Worm (Caenorhabditis elegans) whole organism, late embryonic: ENCODE data around the gene srx-67.

Experiments used
- C08G9.2 ChIP-seq: sonication (generic microtip); optimal IDR thresholded peaks from 2 replicates; lab custom pipeline; 2016; ENCODE audit warnings: mild to moderate bottlenecking, missing genetic modification characterization, moderate library complexity, missing compliant biosample characterization
- C38D4.7 ChIP-seq: fragments of 200-800 bp; sonication (Bioruptor generic); optimal IDR thresholded peaks from 2 replicates; lab custom pipeline; 2018; ENCODE audit warnings: mild to moderate bottlenecking, missing genetic modification characterization, moderate library complexity, missing compliant biosample characterization
- K02D7.2 ChIP-seq: sonication (generic microtip); optimal IDR thresholded peaks from 2 replicates; lab custom pipeline; 2017; ENCODE audit warnings: mild to moderate bottlenecking, missing genetic modification characterization, missing compliant biosample characterization
- K09A11.1 ChIP-seq: sonication (generic microtip); optimal IDR thresholded peaks from 2 replicates; lab custom pipeline; 2017; ENCODE audit warnings: antibody characterized with exemption, mild to moderate bottlenecking, missing genetic modification characterization, missing compliant biosample characterization; ENCODE audit not compliant: insufficient read depth
- ama-1 ChIP-seq: fragments of 150-350 bp; optimal IDR thresholded peaks from 2 replicates; lab custom pipeline; 2014
- ceh-14 ChIP-seq: sonication (generic microtip); optimal IDR thresholded peaks from 2 replicates; lab custom pipeline; 2016; ENCODE audit warnings: missing genotype, missing genetic modification characterization, missing compliant biosample characterization
- ceh-2 ChIP-seq: sonication (generic microtip); optimal IDR thresholded peaks from 2 replicates; lab custom pipeline; 2016; ENCODE audit warnings: missing genotype, missing genetic modification characterization, missing compliant biosample characterization
- ceh-9 ChIP-seq: sonication (generic microtip); optimal IDR thresholded peaks from 2 replicates; lab custom pipeline; 2016; ENCODE audit warnings: mild to moderate bottlenecking, missing genetic modification characterization, inconsistent platforms, missing compliant biosample characterization
- che-1 ChIP-seq: sonication (generic microtip); optimal IDR thresholded peaks from 2 replicates; lab custom pipeline; 2016; ENCODE audit warnings: mild to moderate bottlenecking, missing genetic modification characterization, missing compliant biosample characterization
- dve-1 ChIP-seq: sonication (generic microtip); optimal IDR thresholded peaks from 2 replicates; lab custom pipeline; 2017; ENCODE audit warnings: antibody characterized with exemption, mild to moderate bottlenecking, missing genetic modification characterization, missing compliant biosample characterization
- hlh-15 ChIP-seq: sonication (generic microtip); optimal IDR thresholded peaks from 2 replicates; lab custom pipeline; 2016; ENCODE audit warnings: missing genetic modification characterization, missing compliant biosample characterization
- hlh-30 ChIP-seq: sonication (generic microtip); optimal IDR thresholded peaks from 2 replicates; lab custom pipeline; 2017; ENCODE audit warnings: antibody characterized with exemption, missing genetic modification characterization, missing compliant biosample characterization; ENCODE audit not compliant: insufficient read depth
- madf-2 ChIP-seq: sonication (generic microtip); optimal IDR thresholded peaks from 2 replicates; lab custom pipeline; 2017; ENCODE audit warnings: missing genetic modification characterization, missing compliant biosample characterization
- ttx-3 ChIP-seq: sonication (generic microtip); optimal IDR thresholded peaks from 2 replicates; lab custom pipeline; 2016; ENCODE audit warnings: missing genetic modification reagents, missing genetic modification characterization, missing compliant biosample characterization
- unc-3 ChIP-seq, 2 experiments: fragments of 200-800 bp in 1 of 2; sonication (Bioruptor generic) in 1 of 2; sonication (generic microtip) in 1 of 2; conservative IDR thresholded peaks in 1 of 2; optimal IDR thresholded peaks in 1 of 2; 2 replicates each; pipeline versions ENCODE4 v1.3.6 to Lab custom; 2016 to 2022; ENCODE audit warnings: missing compliant biosample characterization in 2 of 2, missing genetic modification characterization in 2 of 2, missing genetic modification reagents in 1 of 2
- zip-5 ChIP-seq: sonication (generic microtip); optimal IDR thresholded peaks from 2 replicates; lab custom pipeline; 2016; ENCODE audit warnings: missing genetic modification characterization, missing compliant biosample characterization
- ztf-16 ChIP-seq: sonication (generic microtip); optimal IDR thresholded peaks from 2 replicates; lab custom pipeline; 2017; ENCODE audit warnings: missing genetic modification characterization, missing compliant biosample characterization

Gene srx-67

ce11 chrV:3963715-3964114 is 47.1 kb downstream of the srx-67 start, which contains the start of gene cyp-34A7:
Gene cyp-34A7, minus strand, starts transcription at chrV:3963815.
- TF ChIP-seq K09A11.1 (no peak), che-1 (tag; lab: Kevin White, UChicago) (no peak), dve-1 (tag; lab: Kevin White, UChicago) (no peak), C38D4.7 (GFP tag; lab: Kevin White, UChicago) (no peak), ceh-14 (tag; lab: Kevin White, UChicago) (no peak), ttx-3 (no peak)

ce11 chrV:3967762-3968161 is 51.2 kb downstream of the srx-67 start, which contains the start of gene cyp-34A8:
Gene cyp-34A8, minus strand, starts transcription at chrV:3967823.
- TF ChIP-seq K02D7.2 (tag; lab: Kevin White, UChicago) (no peak), che-1 (tag; lab: Kevin White, UChicago) (no peak), ama-1 (lab: Kevin White, UChicago) (no peak), madf-2 (tag; lab: Kevin White, UChicago) (no peak), zip-5 (no peak), hlh-30 (tag; lab: Kevin White, UChicago) (no peak), hlh-15 (tag; lab: Kevin White, UChicago) (no peak), ztf-16 (tag; lab: Kevin White, UChicago) (no peak), ttx-3 (no peak), C08G9.2 (tag; lab: Kevin White, UChicago) (no peak), ceh-9 (tag; lab: Kevin White, UChicago) (no peak), ceh-2 (tag; lab: Kevin White, UChicago) (no peak), unc-3 (GFP tag; conservative IDR thresholded peaks at IDR 0.05; lab: Robert Waterston, UW) (no peak), unc-3 (tag; optimal IDR thresholded peaks at IDR 0.05; lab: Kevin White, UChicago) (no peak)
- TF ChIP-seq, all 69 proteins: peak for 0
